Worm (Caenorhabditis elegans): ENCODE measurements around the gene haf-7.
"Not testable (repeated sequence)": the region's sequence is repeated elsewhere in the genome, so short reads cannot be mapped to it uniquely, and the experiment has no call there.

haf-7 gene

DNA sequence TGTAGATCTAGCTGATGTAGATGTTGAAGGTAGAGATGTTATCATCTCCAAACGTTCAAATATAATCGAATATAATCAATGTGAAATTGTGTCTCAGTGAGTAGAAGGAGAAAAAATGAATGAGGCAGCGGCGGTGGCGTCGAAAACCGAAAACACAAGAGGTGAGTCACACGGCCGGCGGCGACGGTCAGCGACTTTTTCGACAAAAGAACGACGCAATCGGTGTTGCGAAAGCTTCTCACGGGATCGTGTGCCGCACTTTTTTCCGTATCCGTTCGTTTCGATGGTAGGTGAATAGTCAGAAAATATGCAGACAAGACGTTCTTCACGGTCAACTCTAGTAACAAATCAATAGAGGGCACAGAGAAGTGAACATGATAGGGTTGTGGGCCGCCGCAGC is 42.4 kb downstream of the haf-7 start, which contains the start of gene rin-1:
Gene rin-1 (minus strand): TSS at position 101 of the 400 bp plus-strand sequence.
- no peak for TF ChIP-seq him-1 (tag; optimal IDR thresholded peaks at IDR 0.05)
- no peak for TF ChIP-seq Y67H2A.10 (GFP tag; conservative IDR thresholded peaks at IDR 0.05)
- no peak for TF ChIP-seq hlh-12 (tag; optimal IDR thresholded peaks at IDR 0.05)
- TF ChIP-seq nfya-2 (GFP tag; IDR thresholded peaks at IDR 0.05) = no peak
- TF ChIP-seq ztf-6 (GFP tag; IDR thresholded peaks at IDR 0.05) = no peak
- TF ChIP-seq K12H6.12 (tag; optimal IDR thresholded peaks at IDR 0.05) = no peak
- no peak for TF ChIP-seq snpc-1.3 (tag; optimal IDR thresholded peaks at IDR 0.05; ENCODE audit: insufficient read depth)
- no peak for TF ChIP-seq dox-1 (GFP tag; IDR thresholded peaks at IDR 0.05)
- TF ChIP-seq atf-7 (tag; optimal IDR thresholded peaks at IDR 0.05) = no peak
- no peak for TF ChIP-seq dpl-1 (GFP tag; optimal IDR thresholded peaks at IDR 0.05)
- TF ChIP-seq pha-4 (tag; optimal IDR thresholded peaks at IDR 0.05) = no peak
- no peak for TF ChIP-seq F37B4.10 (GFP tag; IDR thresholded peaks at IDR 0.05)
- no peak for TF ChIP-seq ama-1 (optimal IDR thresholded peaks at IDR 0.05)
- no peak for TF ChIP-seq ama-1 (GFP tag; optimal IDR thresholded peaks at IDR 0.05)
- no peak for TF ChIP-seq lin-26 (GFP tag; IDR thresholded peaks at IDR 0.05)
- TF ChIP-seq bed-2 (GFP tag; IDR thresholded peaks at IDR 0.05) = no peak

DNA sequence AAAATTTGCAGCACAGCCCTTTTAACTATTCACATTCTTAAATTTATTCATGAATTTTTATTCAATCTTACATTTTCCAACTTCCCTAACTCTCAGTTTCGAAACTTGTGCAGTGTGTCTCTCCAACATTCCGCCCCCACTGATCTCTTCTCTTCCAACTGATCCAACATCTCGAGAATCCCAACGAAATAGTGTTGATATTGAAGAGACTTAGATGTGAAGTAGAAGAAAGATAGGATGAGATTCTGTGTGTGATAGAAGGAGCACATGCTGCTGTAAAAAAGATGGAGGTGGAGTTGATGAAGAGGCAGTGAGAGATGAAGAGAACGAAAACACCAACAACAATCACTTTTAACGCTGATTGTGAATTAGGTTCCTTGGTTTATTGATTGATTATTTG is 47.3 kb downstream of the haf-7 start:
- no peak for TF ChIP-seq egl-44 (GFP tag; IDR thresholded peaks at IDR 0.05)
- TF ChIP-seq ekl-4 (GFP tag; IDR thresholded peaks at IDR 0.05) = no peak
- no peak for TF ChIP-seq F10E7.11 (tag; optimal IDR thresholded peaks at IDR 0.05)
- no peak for TF ChIP-seq tbp1 (GFP tag; optimal IDR thresholded peaks at IDR 0.05)
- TF ChIP-seq nhr-120 (GFP tag; IDR thresholded peaks at IDR 0.05) = no peak
- no peak for TF ChIP-seq cebp-2 (GFP tag; IDR thresholded peaks at IDR 0.05)
- no peak for TF ChIP-seq ccch-3 (GFP tag; optimal IDR thresholded peaks at IDR 0.05)
- TF ChIP-seq F57A8.1 (GFP tag; optimal IDR thresholded peaks at IDR 0.05) = no peak
- no peak for TF ChIP-seq nfya-2 (GFP tag; IDR thresholded peaks at IDR 0.05)
- no peak for TF ChIP-seq egrh-3 (GFP tag; IDR thresholded peaks at IDR 0.05)
- no peak for TF ChIP-seq tbx-9 (tag; optimal IDR thresholded peaks at IDR 0.05; ENCODE audit: borderline replicate concordance)
- TF ChIP-seq lir-1 (GFP tag; conservative IDR thresholded peaks at IDR 0.05) = no peak
- TF ChIP-seq ceh-27 (GFP tag; optimal IDR thresholded peaks at IDR 0.05) = no peak

DNA sequence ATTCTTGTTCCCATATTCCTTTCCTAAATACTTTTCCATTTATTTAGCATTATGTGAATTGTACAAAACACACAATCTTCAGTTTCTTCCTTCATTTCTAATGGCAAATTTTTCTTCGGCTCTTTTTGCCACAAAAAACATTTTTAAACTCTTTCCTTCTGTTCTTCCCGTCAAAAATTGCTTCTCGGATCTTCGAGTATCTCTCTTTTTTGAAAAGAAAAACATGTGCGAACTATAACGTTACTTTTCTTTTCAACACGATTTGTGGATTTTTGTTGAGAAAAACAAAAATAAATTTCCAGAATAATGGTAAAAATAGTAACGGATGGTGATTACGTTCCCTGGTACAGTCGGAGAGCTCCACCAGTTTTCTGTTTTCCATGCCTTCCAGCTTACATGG is 48.5 kb downstream of the haf-7 start, which contains the start of gene W06A7.2:
Gene W06A7.2 (plus strand): TSS at position 301 of the 400 bp plus-strand sequence.
- TF ChIP-seq bed-1 (GFP tag; IDR thresholded peaks at IDR 0.05) (no peak), ceh-100 (GFP tag; IDR thresholded peaks at IDR 0.05) (no peak), let-526 (GFP tag; IDR thresholded peaks at IDR 0.05) (no peak), cebp-2 (GFP tag; IDR thresholded peaks at IDR 0.05) (no peak)

DNA sequence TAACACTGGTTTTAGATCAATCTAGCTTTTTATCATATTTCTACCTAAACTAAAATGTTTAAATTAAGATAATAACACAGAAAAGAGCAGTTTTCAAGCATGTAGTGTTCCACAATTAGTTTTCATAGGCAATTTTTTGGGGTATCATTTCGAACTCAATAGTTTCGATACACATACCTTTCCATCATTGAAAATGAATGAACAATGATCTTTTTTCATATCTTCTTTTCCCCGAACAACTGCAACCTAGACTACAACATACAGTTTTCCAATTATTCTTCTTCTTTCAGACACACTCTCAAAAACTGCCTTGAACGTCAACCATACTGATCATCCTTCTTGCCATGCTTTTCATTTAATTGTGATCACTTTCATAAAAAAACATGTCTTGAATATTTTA is 51.1 kb downstream of the haf-7 start, which contains the start of gene W06A7.4:
Gene W06A7.4 (plus strand): TSS at position 301 of the 400 bp plus-strand sequence.
- TF ChIP-seq F10E7.11 (tag; optimal IDR thresholded peaks at IDR 0.05) = no peak
- no peak for TF ChIP-seq ceh-27 (GFP tag; optimal IDR thresholded peaks at IDR 0.05)
- TF ChIP-seq madf-10 (tag; optimal IDR thresholded peaks at IDR 0.05) = no peak
- TF ChIP-seq mes-4 (tag; optimal IDR thresholded peaks at IDR 0.05) = no peak

DNA sequence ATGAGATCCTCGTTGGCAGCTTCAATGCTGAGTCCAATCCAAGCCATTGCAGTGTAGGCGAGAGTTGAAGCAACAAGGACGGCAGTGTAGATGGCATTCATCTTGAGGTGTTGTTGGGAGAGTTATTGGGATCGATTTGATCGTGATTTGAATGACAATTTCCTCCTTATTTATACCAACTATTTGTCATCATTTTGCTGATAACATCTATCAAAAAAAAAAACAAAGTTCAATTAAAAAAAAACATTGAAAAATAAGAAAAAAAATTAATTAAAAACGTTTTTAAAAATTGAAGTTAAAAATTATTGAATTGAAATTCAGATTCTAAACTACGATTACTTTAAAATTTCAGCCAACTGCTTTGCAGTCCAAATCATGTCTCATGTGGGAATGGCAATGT is 53.9 kb downstream of the haf-7 start, which contains the start of gene nspa-8:
Gene nspa-8 (minus strand): TSS at position 101 of the 400 bp plus-strand sequence.
- not testable (repeated sequence) for TF ChIP-seq snpc-4 (GFP tag; optimal IDR thresholded peaks at IDR 0.05); snpc-4 (tag; optimal IDR thresholded peaks at IDR 0.05); lir-1 (GFP tag; conservative IDR thresholded peaks at IDR 0.05); nhr-120 (GFP tag; IDR thresholded peaks at IDR 0.05)
